Worm (Caenorhabditis elegans): ENCODE data around the gene hpr-9.

DNA sequence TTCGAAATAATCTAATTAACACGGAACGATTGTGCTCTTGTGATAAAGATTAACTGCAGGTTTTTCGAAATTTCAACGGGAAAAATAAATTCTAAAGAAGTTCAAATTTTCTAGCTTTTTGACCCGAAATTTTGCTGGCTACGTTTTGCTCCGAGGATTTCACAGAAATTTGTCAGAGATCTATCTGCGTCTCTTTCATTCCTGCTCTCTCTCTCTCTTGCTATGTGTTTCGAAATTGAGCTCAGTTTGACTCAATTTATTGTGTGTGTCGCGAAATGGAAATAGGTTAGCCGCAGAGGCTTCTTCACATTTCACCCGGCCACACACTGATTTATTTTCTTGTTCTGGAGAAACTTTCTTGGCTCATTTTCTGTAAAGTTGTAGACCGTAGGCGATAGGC is 36.3 kb downstream of the hpr-9 start:
- TF ChIP-seq ceh-91 (GFP tag; IDR thresholded peaks at IDR 0.05) = no peak
- TF ChIP-seq unc-62 (GFP tag; optimal IDR thresholded peaks at IDR 0.05) = no peak
- TF ChIP-seq C06A6.2 (GFP tag; conservative IDR thresholded peaks at IDR 0.05) = no peak
- TF ChIP-seq nfyb-1 (GFP tag; IDR thresholded peaks at IDR 0.05) = no peak
- no peak for TF ChIP-seq B0019.2 (GFP tag; conservative IDR thresholded peaks at IDR 0.05)
- no peak for TF ChIP-seq lsy-27 (tag; optimal IDR thresholded peaks at IDR 0.05; ENCODE audit: borderline replicate concordance, insufficient read depth)
- TF ChIP-seq ama-1 (optimal IDR thresholded peaks at IDR 0.05) = no peak
- TF ChIP-seq ama-1 (GFP tag; optimal IDR thresholded peaks at IDR 0.05) = no peak
- no peak for TF ChIP-seq let-607 (tag; optimal IDR thresholded peaks at IDR 0.05)
- no peak for TF ChIP-seq repo-1 (tag; optimal IDR thresholded peaks at IDR 0.05)
- no peak for TF ChIP-seq B0336.3 (GFP tag; IDR thresholded peaks at IDR 0.05)
- no peak for TF ChIP-seq attf-5 (GFP tag; optimal IDR thresholded peaks at IDR 0.05)
